Fruit fly (Drosophila melanogaster) whole organism, embryonic: ENCODE results near the gene shv.

ENCODE experiments used
- Adf1 ChIP-seq: fragments of 200-800 bp; sonication (Bioruptor generic); IDR thresholded peaks from 2 replicates; pipeline ENCODE4 v1.3.6; 2022; ENCODE audit warnings: missing biosample characterization, missing genetic modification characterization
- Antp ChIP-seq: fragments of 200-800 bp; sonication (Bioruptor generic); optimal IDR thresholded peaks from 3 replicates; lab custom pipeline; 2016; ENCODE audit warnings: missing biosample characterization, missing genetic modification characterization
- BEAF-32 ChIP-seq: fragments of 200-800 bp; sonication (Bioruptor generic); optimal IDR thresholded peaks from 3 replicates; lab custom pipeline; 2017; ENCODE audit warnings: missing biosample characterization, missing genetic modification characterization, mild to moderate bottlenecking, moderate library complexity, missing genetic modification reagents
- BtbVII ChIP-seq: fragments of 200-800 bp; sonication (Bioruptor generic); optimal IDR thresholded peaks from 3 replicates; lab custom pipeline; 2017; ENCODE audit warnings: missing biosample characterization, mild to moderate bottlenecking, missing genetic modification characterization
- CG10147 ChIP-seq: fragments of 200-800 bp; sonication (Bioruptor generic); optimal IDR thresholded peaks from 2 replicates; lab custom pipeline; 2019; ENCODE audit warnings: missing biosample characterization, mild to moderate bottlenecking, missing genetic modification characterization, moderate library complexity
- CG10654 ChIP-seq: fragments of 200-800 bp; sonication (Bioruptor generic); optimal IDR thresholded peaks from 2 replicates; lab custom pipeline; 2016; ENCODE audit warnings: missing biosample characterization, missing genetic modification characterization
- CG11723 ChIP-seq: fragments of 200-800 bp; sonication (Bioruptor generic); optimal IDR thresholded peaks from 2 replicates; lab custom pipeline; 2017; ENCODE audit warnings: missing biosample characterization, mild to moderate bottlenecking, missing genetic modification characterization
- CG12155 ChIP-seq: fragments of 200-800 bp; sonication (Bioruptor generic); optimal IDR thresholded peaks from 3 replicates; lab custom pipeline; 2016; ENCODE audit warnings: missing biosample characterization, missing genetic modification characterization
- CG13424 ChIP-seq: fragments of 200-800 bp; sonication (Bioruptor generic); optimal IDR thresholded peaks from 2 replicates; lab custom pipeline; 2019; ENCODE audit warnings: missing biosample characterization, mild to moderate bottlenecking, missing genetic modification characterization, moderate library complexity
- CG14710 ChIP-seq: fragments of 200-800 bp; sonication (Bioruptor generic); optimal IDR thresholded peaks from 3 replicates; lab custom pipeline; 2019; ENCODE audit warnings: missing biosample characterization, mild to moderate bottlenecking, missing genetic modification characterization, moderate library complexity
- CG15601 ChIP-seq: fragments of 200-800 bp; sonication (Bioruptor generic); optimal IDR thresholded peaks from 3 replicates; lab custom pipeline; 2019; ENCODE audit warnings: missing biosample characterization, mild to moderate bottlenecking, missing genetic modification characterization, moderate library complexity
- CG16815 ChIP-seq: fragments of 200-800 bp; sonication (Bioruptor generic); optimal IDR thresholded peaks from 3 replicates; lab custom pipeline; 2017; ENCODE audit warnings: missing biosample characterization, mild to moderate bottlenecking, missing genetic modification characterization
- CG18619 ChIP-seq: fragments of 200-800 bp; sonication (Bioruptor generic); optimal IDR thresholded peaks from 3 replicates; lab custom pipeline; 2017; ENCODE audit warnings: missing biosample characterization, mild to moderate bottlenecking, missing genetic modification characterization
- CG31441 ChIP-seq: fragments of 200-800 bp; sonication (Bioruptor generic); IDR thresholded peaks from 2 replicates; pipeline ENCODE4 v1.3.6; 2022; ENCODE audit warnings: missing biosample characterization, missing genetic modification characterization
- CG4282 ChIP-seq: fragments of 200-800 bp; sonication (Bioruptor generic); optimal IDR thresholded peaks from 2 replicates; lab custom pipeline; 2016; ENCODE audit warnings: missing biosample characterization, missing genetic modification characterization
- CG6272 ChIP-seq: fragments of 200-800 bp; sonication (Bioruptor generic); IDR thresholded peaks from 2 replicates; pipeline ENCODE4 v1.3.6; 2022; ENCODE audit warnings: missing biosample characterization, missing genetic modification characterization
- CG6854 ChIP-seq: fragments of 200-800 bp; sonication (Bioruptor generic); optimal IDR thresholded peaks from 3 replicates; lab custom pipeline; 2017; ENCODE audit warnings: missing biosample characterization, mild to moderate bottlenecking, missing genetic modification characterization
- CG7786 ChIP-seq: fragments of 200-800 bp; sonication (Bioruptor generic); optimal IDR thresholded peaks from 2 replicates; lab custom pipeline; 2016; ENCODE audit warnings: missing biosample characterization, missing genetic modification characterization
- CG7963 ChIP-seq: fragments of 200-800 bp; sonication (Bioruptor generic); IDR thresholded peaks from 3 replicates; pipeline ENCODE4 v1.3.6; 2022; ENCODE audit warnings: missing biosample characterization, missing genetic modification characterization; ENCODE audit not compliant: partially characterized antibody
- CG8281 ChIP-seq: fragments of 200-800 bp; sonication (Bioruptor generic); optimal IDR thresholded peaks from 2 replicates; lab custom pipeline; 2018; ENCODE audit warnings: missing biosample characterization, mild to moderate bottlenecking, missing genetic modification characterization, moderate library complexity
- Doc2 ChIP-seq: fragments of 200-800 bp; sonication (Bioruptor generic); IDR thresholded peaks from 2 replicates; pipeline ENCODE4 v1.3.6; 2022; ENCODE audit warnings: missing biosample characterization, missing genetic modification characterization
- Doc3 ChIP-seq: fragments of 200-800 bp; sonication (Bioruptor generic); IDR thresholded peaks from 3 replicates; pipeline ENCODE4 v1.3.6; 2022; ENCODE audit warnings: missing biosample characterization, missing genetic modification characterization; ENCODE audit not compliant: partially characterized antibody
- Hand ChIP-seq: fragments of 200-800 bp; sonication (Bioruptor generic); optimal IDR thresholded peaks from 2 replicates; lab custom pipeline; 2017; ENCODE audit warnings: mild to moderate bottlenecking, missing biosample characterization, missing genetic modification reagents, missing genetic modification characterization
- Hr51 ChIP-seq, 2 experiments: fragments of 200-800 bp; sonication (Bioruptor generic); optimal IDR thresholded peaks; 2 replicates in 1 of 2; 3 replicates in 1 of 2; lab custom pipeline; 2016 to 2018; ENCODE audit warnings: missing biosample characterization in 2 of 2, missing genetic modification characterization in 2 of 2, mild to moderate bottlenecking in 1 of 2, moderate library complexity in 1 of 2
- Kr ChIP-seq: fragments of 200-800 bp; sonication (Bioruptor generic); optimal IDR thresholded peaks from 2 replicates; lab custom pipeline; 2017; ENCODE audit warnings: missing biosample characterization, mild to moderate bottlenecking, missing genetic modification characterization
- Mad ChIP-seq: fragments of 200-800 bp; sonication (Bioruptor generic); optimal IDR thresholded peaks from 2 replicates; lab custom pipeline; 2016; ENCODE audit warnings: missing biosample characterization, missing genetic modification characterization
- Neu2 ChIP-seq: fragments of 200-800 bp; sonication (Bioruptor generic); optimal IDR thresholded peaks from 3 replicates; lab custom pipeline; 2016; ENCODE audit warnings: missing biosample characterization, missing genetic modification characterization, borderline replicate concordance
- Oaz ChIP-seq: fragments of 200-800 bp; sonication (Bioruptor generic); IDR thresholded peaks from 2 replicates; pipeline ENCODE4 v1.3.6; 2022; ENCODE audit warnings: missing biosample characterization, missing genetic modification characterization
- Optix ChIP-seq: fragments of 200-800 bp; sonication (Bioruptor generic); IDR thresholded peaks from 3 replicates; pipeline ENCODE4 v1.3.6; 2022; ENCODE audit warnings: missing biosample characterization, missing genetic modification characterization
- Side ChIP-seq: fragments of 200-800 bp; sonication (Bioruptor generic); optimal IDR thresholded peaks from 2 replicates; lab custom pipeline; 2016; ENCODE audit warnings: missing biosample characterization, missing genetic modification characterization
- Sin3A ChIP-seq: fragments of >200 bp; optimal IDR thresholded peaks from 2 replicates; lab custom pipeline; 2018
- cas ChIP-seq: fragments of 200-800 bp; sonication (Bioruptor generic); IDR thresholded peaks from 2 replicates; pipeline ENCODE4 v1.3.6; 2022; ENCODE audit warnings: missing biosample characterization, missing genetic modification characterization
- dimm ChIP-seq: fragments of 200-800 bp; sonication (Bioruptor generic); IDR thresholded peaks from 2 replicates; pipeline ENCODE4 v1.3.6; 2022; ENCODE audit warnings: missing biosample characterization, missing genetic modification characterization
- en ChIP-seq: fragments of 200-800 bp; sonication (Bioruptor generic); optimal IDR thresholded peaks from 2 replicates; lab custom pipeline; 2016; ENCODE audit warnings: missing biosample characterization, missing genetic modification characterization
- eve ChIP-seq, 2 experiments: fragments of >200 bp; optimal IDR thresholded peaks; 2 replicates each; lab custom pipeline; 2017; ENCODE audit warnings: missing biosample characterization in 2 of 2, missing genetic modification characterization in 2 of 2
- eyg ChIP-seq: fragments of 200-800 bp; sonication (Bioruptor generic); optimal IDR thresholded peaks from 3 replicates; lab custom pipeline; 2016; ENCODE audit warnings: missing biosample characterization, missing genetic modification characterization
- ham ChIP-seq: fragments of 200-800 bp; sonication (Bioruptor generic); IDR thresholded peaks from 2 replicates; pipeline ENCODE4 v1.3.6; 2022; ENCODE audit warnings: missing biosample characterization, missing genetic modification characterization
- ind ChIP-seq: fragments of 200-800 bp; sonication (Bioruptor generic); optimal IDR thresholded peaks from 3 replicates; lab custom pipeline; 2016; ENCODE audit warnings: missing biosample characterization, missing genetic modification characterization
- klu ChIP-seq: fragments of 200-800 bp; sonication (Bioruptor generic); IDR thresholded peaks from 2 replicates; pipeline ENCODE4 v1.3.6; 2022; ENCODE audit warnings: missing biosample characterization, missing genetic modification characterization
- lov ChIP-seq, 2 experiments: fragments of 200-800 bp in 1 of 2; fragments of >200 bp in 1 of 2; sonication (Bioruptor generic) in 1 of 2; IDR thresholded peaks in 1 of 2; optimal IDR thresholded peaks in 1 of 2; 2 replicates in 1 of 2; 3 replicates in 1 of 2; pipeline versions ENCODE4 v1.3.6 to Lab custom; 2017 to 2022; ENCODE audit warnings: missing biosample characterization in 1 of 2, missing genetic modification characterization in 1 of 2
- mld ChIP-seq: fragments of 200-800 bp; sonication (Bioruptor generic); IDR thresholded peaks from 3 replicates; pipeline ENCODE4 v1.3.6; 2022; ENCODE audit warnings: missing biosample characterization, missing genetic modification characterization; ENCODE audit not compliant: partially characterized antibody
- phol ChIP-seq: fragments of 200-800 bp; sonication (Bioruptor generic); optimal IDR thresholded peaks from 3 replicates; lab custom pipeline; 2018; ENCODE audit warnings: missing biosample characterization, mild to moderate bottlenecking, missing genetic modification characterization, moderate library complexity
- pnt ChIP-seq: fragments of 200-800 bp; sonication (Bioruptor generic); optimal IDR thresholded peaks from 3 replicates; lab custom pipeline; 2016; ENCODE audit warnings: missing biosample characterization, missing genetic modification characterization
- sc ChIP-seq, 3 experiments: fragments of >200 bp in 2 of 3; fragments of 200-800 bp in 1 of 3; sonication (Bioruptor generic) in 1 of 3; optimal IDR thresholded peaks; 2 replicates in 2 of 3; 3 replicates in 1 of 3; lab custom pipeline; 2017; ENCODE audit warnings: mild to moderate bottlenecking in 1 of 3, missing biosample characterization in 1 of 3, missing genetic modification characterization in 1 of 3, missing genetic modification reagents in 1 of 3
- slbo ChIP-seq: fragments of 200-800 bp; sonication (Bioruptor generic); IDR thresholded peaks from 2 replicates; pipeline ENCODE4 v1.3.6; 2022; ENCODE audit warnings: missing biosample characterization, missing genetic modification characterization
- sob ChIP-seq: fragments of 200-800 bp; sonication (Bioruptor generic); IDR thresholded peaks from 2 replicates; pipeline ENCODE4 v1.3.6; 2022; ENCODE audit warnings: missing biosample characterization, missing genetic modification characterization
- ttk ChIP-seq: fragments of 200-800 bp; sonication (Bioruptor generic); IDR thresholded peaks from 2 replicates; pipeline ENCODE4 v2.1.2; 2022; ENCODE audit warnings: missing biosample characterization, missing genetic modification characterization
- tx ChIP-seq: fragments of 200-800 bp; sonication (Bioruptor generic); optimal IDR thresholded peaks from 2 replicates; lab custom pipeline; 2016; ENCODE audit warnings: missing biosample characterization, missing genetic modification characterization
- unc-4 ChIP-seq: fragments of 200-800 bp; sonication (Bioruptor generic); IDR thresholded peaks from 2 replicates; pipeline ENCODE4 v1.3.6; 2022; ENCODE audit warnings: missing biosample characterization, missing genetic modification characterization; ENCODE audit not compliant: partially characterized antibody

shv gene

dm6 chr2L:485825-486240 is 32.9 kb downstream of the shv start (continued):
- peak; percentile 41; the same call in 1 of the 2 replicates for TF ChIP-seq cas (GFP tag; lab: Robert Waterston, UW)
- peak; percentile 90 for TF ChIP-seq CG4282 (GFP tag; lab: Kevin White, UChicago)
- TF ChIP-seq BEAF-32 = no peak
- peak; percentile 82 for TF ChIP-seq tx
- peak; percentile 91 for TF ChIP-seq BtbVII (GFP tag; lab: Kevin White, UChicago)
- TF ChIP-seq sob (GFP tag; lab: Robert Waterston, UW) = peak; percentile 89
- TF ChIP-seq CG6272 (GFP tag; lab: Robert Waterston, UW) = no peak
- peak; percentile 72 for TF ChIP-seq CG8281 (tag; lab: Kevin White, UChicago)
- TF ChIP-seq phol (tag; lab: Kevin White, UChicago) = no peak
- TF ChIP-seq mld = no peak
- no peak for TF ChIP-seq Sin3A
- TF ChIP-seq CG10147 (GFP tag; lab: Kevin White, UChicago) = peak; percentile 61
- peak; percentile 79 for TF ChIP-seq CG6854 (GFP tag; lab: Kevin White, UChicago)
- peak; percentile 76 for TF ChIP-seq Hand
- TF ChIP-seq unc-4 (GFP tag; lab: Robert Waterston, UW) = no peak
- TF ChIP-seq CG10654 (GFP tag; lab: Kevin White, UChicago) = peak; percentile 91
- peak; percentile 73; the same call in 1 of the 2 replicates for TF ChIP-seq ttk (GFP tag; lab: Robert Waterston, UW)
- TF ChIP-seq CG18619 = peak; percentile 93
- peak; percentile 83 for TF ChIP-seq CG13424 (tag; lab: Kevin White, UChicago)
- no peak for TF ChIP-seq sc (optimal IDR thresholded peaks at IDR 0.05; lab: Kevin White, UChicago)
- TF ChIP-seq sc (GFP tag; optimal IDR thresholded peaks at IDR 0.05; lab: Kevin White, UChicago) = peak; percentile 94
- peak; percentile 59; the same call in 1 of the 2 replicates for TF ChIP-seq Adf1
- TF ChIP-seq lov (optimal IDR thresholded peaks at IDR 0.05; lab: Kevin White, UChicago) = no peak
- peak; percentile 87 for TF ChIP-seq lov (GFP tag; IDR thresholded peaks at IDR 0.05; lab: Robert Waterston, UW)
- TF ChIP-seq Mad = peak; percentile 88
- TF ChIP-seq Neu2 (GFP tag; lab: Kevin White, UChicago) = no peak
- TF ChIP-seq CG16815 (GFP tag; lab: Kevin White, UChicago) = peak; percentile 20
- no peak for TF ChIP-seq ham
- peak; percentile 63 to 85 for TF ChIP-seq Hr51 (GFP tag; optimal IDR thresholded peaks at IDR 0.05; lab: Kevin White, UChicago)
- TF ChIP-seq CG14710 = peak; percentile 75
- TF ChIP-seq Optix (GFP tag; lab: Robert Waterston, UW) = peak; percentile 73; the same call in 2 of the 3 replicates
- peak; percentile 60 for TF ChIP-seq slbo
- TF ChIP-seq pnt (GFP tag; lab: Kevin White, UChicago) = peak; percentile 81
- TF ChIP-seq ind (GFP tag; lab: Kevin White, UChicago) = peak; percentile 36
- no peak for TF ChIP-seq Doc3
- peak; percentile 87 for TF ChIP-seq Kr (GFP tag; lab: Kevin White, UChicago)
- TF ChIP-seq CG15601 (tag; lab: Kevin White, UChicago) = peak; percentile 95
- peak; percentile 66; the same call in 1 of the 2 replicates for TF ChIP-seq CG31441 (GFP tag; lab: Robert Waterston, UW)
- TF ChIP-seq eyg (GFP tag; lab: Kevin White, UChicago) = peak; percentile 91
- no peak for TF ChIP-seq CG7963
- TF ChIP-seq Oaz = no peak
- TF ChIP-seq Side (GFP tag; lab: Kevin White, UChicago) = peak; percentile 96
- TF ChIP-seq dimm (GFP tag; lab: Robert Waterston, UW) = peak; percentile 53; the same call in 1 of the 2 replicates
- peak; percentile 83 for TF ChIP-seq Antp
- TF ChIP-seq CG11723 = peak; percentile 93
- TF ChIP-seq klu (GFP tag; lab: Robert Waterston, UW) = 0 out of 2 replicates have a peak, but pooled peaks have one; percentile 47
- TF ChIP-seq CG7786 = peak; percentile 79
- TF ChIP-seq Doc2 = no peak
- peak; percentile 86 for TF ChIP-seq en (GFP tag; lab: Kevin White, UChicago)
- peak; percentile 62 for TF ChIP-seq CG12155 (GFP tag; lab: Kevin White, UChicago)
- peak in 1 of 2 experiments; percentile 92 for TF ChIP-seq eve (GFP tag; optimal IDR thresholded peaks at IDR 0.05; lab: Kevin White, UChicago)
